Fruit fly (Drosophila melanogaster): Measurements from ENCODE around the gene CG7276.

dm6 chr3L:15513264-15513663 lies 15.3 kb downstream of the CG7276 start:
- no peak for TF ChIP-seq CG4496 (GFP tag; IDR thresholded peaks at IDR 0.05)
- TF ChIP-seq CG32121 (GFP tag; IDR thresholded peaks at IDR 0.05): no peak
- no peak for TF ChIP-seq CG34367 (tag; optimal IDR thresholded peaks at IDR 0.05)
